Fruit fly (Drosophila melanogaster): Measurements from ENCODE around the gene eIF2A.

Gene eIF2A

DNA sequence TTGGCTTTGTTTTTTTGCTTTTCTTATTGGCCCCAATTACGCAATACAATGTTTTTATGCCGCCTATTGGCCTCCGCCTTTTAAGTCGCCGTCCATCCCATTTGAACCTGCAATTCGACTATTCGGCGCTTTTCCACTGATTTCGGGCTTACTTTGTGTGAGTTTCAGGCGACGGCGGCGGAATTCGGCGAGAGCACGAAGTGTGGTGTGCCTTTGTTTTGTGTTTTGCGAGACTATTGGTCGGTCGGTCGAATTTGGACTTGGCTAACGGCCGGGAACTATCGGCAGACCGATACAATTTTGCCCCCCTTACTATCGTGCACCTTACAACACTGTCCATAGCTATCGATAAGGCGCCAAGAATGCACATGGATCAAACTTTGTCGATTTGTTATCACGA, 16.5 kb downstream of the eIF2A start, which contains the start of gene P5CDh1 (continued):
- TF ChIP-seq gro (GFP tag; optimal IDR thresholded peaks at IDR 0.05): peak; percentile 54
- TF ChIP-seq knrl (GFP tag; IDR thresholded peaks at IDR 0.05; ENCODE audit: partially characterized antibody): peak; percentile 82
- peak; percentile 25; the same call in 1 of the 2 replicates for TF ChIP-seq CG6272 (GFP tag; IDR thresholded peaks at IDR 0.05)
- peak; percentile 6 for TF ChIP-seq CG1233 (GFP tag; optimal IDR thresholded peaks at IDR 0.05)
- TF ChIP-seq Dad (GFP tag; optimal IDR thresholded peaks at IDR 0.05): peak; percentile 30
- TF ChIP-seq sug (tag; optimal IDR thresholded peaks at IDR 0.05): peak; percentile 73
- no peak for TF ChIP-seq Lpt (GFP tag; optimal IDR thresholded peaks at IDR 0.05)
- TF ChIP-seq MBD-R2 (GFP tag; IDR thresholded peaks at IDR 0.05): peak; percentile 62
- TF ChIP-seq CG2712 (tag; optimal IDR thresholded peaks at IDR 0.05): peak; percentile 24
- TF ChIP-seq fd3F (GFP tag; optimal IDR thresholded peaks at IDR 0.05): no peak
- TF ChIP-seq CG10654 (GFP tag; optimal IDR thresholded peaks at IDR 0.05): peak; percentile 7
- TF ChIP-seq Ets97D (GFP tag; optimal IDR thresholded peaks at IDR 0.05): peak; percentile 86
- TF ChIP-seq Dip3 (GFP tag; optimal IDR thresholded peaks at IDR 0.05): peak; percentile 1
- peak; percentile 2 for TF ChIP-seq CG17359 (tag; optimal IDR thresholded peaks at IDR 0.05)
- TF ChIP-seq oc (tag; optimal IDR thresholded peaks at IDR 0.05): no peak
- peak; percentile 37 for TF ChIP-seq CHES-1-like (GFP tag; optimal IDR thresholded peaks at IDR 0.05)
- TF ChIP-seq Oaz (GFP tag; IDR thresholded peaks at IDR 0.05): no peak
- TF ChIP-seq vvl (GFP tag; IDR thresholded peaks at IDR 0.05): peak; percentile 52
- TF ChIP-seq cwo (GFP tag; optimal IDR thresholded peaks at IDR 0.05): peak; percentile 0
- TF ChIP-seq mirr (GFP tag; optimal IDR thresholded peaks at IDR 0.05): peak; percentile 3
- TF ChIP-seq ftz-f1 (GFP tag; optimal IDR thresholded peaks at IDR 0.05): peak; percentile 27
- TF ChIP-seq row (GFP tag; IDR thresholded peaks at IDR 0.05): peak; percentile 38; the same call in 2 of the 3 replicates
- TF ChIP-seq Max (GFP tag; optimal IDR thresholded peaks at IDR 0.05): no peak
- peak; percentile 49 for TF ChIP-seq zfh2 (GFP tag; optimal IDR thresholded peaks at IDR 0.05)
- peak; percentile 15; the same call in 1 of the 2 replicates for TF ChIP-seq ranshi (GFP tag; IDR thresholded peaks at IDR 0.05)
- TF ChIP-seq emc (GFP tag; optimal IDR thresholded peaks at IDR 0.05): no peak
- TF ChIP-seq phol (tag; optimal IDR thresholded peaks at IDR 0.05): peak; percentile 23
- peak; percentile 31 for TF ChIP-seq tx (GFP tag; optimal IDR thresholded peaks at IDR 0.05)
- TF ChIP-seq eve (GFP tag; optimal IDR thresholded peaks at IDR 0.05): no peak
- peak; percentile 62 for TF ChIP-seq CG13894 (tag; optimal IDR thresholded peaks at IDR 0.05)
- TF ChIP-seq Doc3 (GFP tag; IDR thresholded peaks at IDR 0.05; ENCODE audit: partially characterized antibody): peak; percentile 77
- TF ChIP-seq CG14014 (GFP tag; IDR thresholded peaks at IDR 0.05): peak; percentile 49; the same call in 1 of the 2 replicates
- TF ChIP-seq gfzf (GFP tag; optimal IDR thresholded peaks at IDR 0.05): peak; percentile 55
- no peak for TF ChIP-seq CG6813 (GFP tag; optimal IDR thresholded peaks at IDR 0.05)
- peak; percentile 86 for TF ChIP-seq BEAF-32 (GFP tag; optimal IDR thresholded peaks at IDR 0.05)
- peak; percentile 78 for TF ChIP-seq CG15514 (GFP tag; optimal IDR thresholded peaks at IDR 0.05)
- peak; percentile 95 for TF ChIP-seq CG13287 (GFP tag; IDR thresholded peaks at IDR 0.05; ENCODE audit: partially characterized antibody)
- peak; percentile 33 for TF ChIP-seq shn (GFP tag; optimal IDR thresholded peaks at IDR 0.05)
- TF ChIP-seq cad (GFP tag; optimal IDR thresholded peaks at IDR 0.05): no peak
- TF ChIP-seq E2f1 (GFP tag; IDR thresholded peaks at IDR 0.05): peak; percentile 48; the same call in 1 of the 2 replicates
- no peak for TF ChIP-seq CG7372 (GFP tag; IDR thresholded peaks at IDR 0.05)
- peak; percentile 29 for TF ChIP-seq CoRest (tag; optimal IDR thresholded peaks at IDR 0.05)
- no peak for TF ChIP-seq CG30431 (GFP tag; optimal IDR thresholded peaks at IDR 0.05)
- peak; percentile 37 for TF ChIP-seq CTCF (GFP tag; optimal IDR thresholded peaks at IDR 0.05)
- peak; percentile 81 for TF ChIP-seq Sry-δ (GFP tag; optimal IDR thresholded peaks at IDR 0.05)
- peak; percentile 18 for TF ChIP-seq luna (GFP tag; optimal IDR thresholded peaks at IDR 0.05)
- no peak for TF ChIP-seq tap (tag; optimal IDR thresholded peaks at IDR 0.05)
- TF ChIP-seq Drgx (GFP tag; IDR thresholded peaks at IDR 0.05): no peak; the same call in 1 of the 2 replicates
- TF ChIP-seq sqz (GFP tag; optimal IDR thresholded peaks at IDR 0.05): peak; percentile 72
- no peak for TF ChIP-seq CG11560 (tag; IDR thresholded peaks at IDR 0.05)
- TF ChIP-seq HmgD (GFP tag; optimal IDR thresholded peaks at IDR 0.05): peak; percentile 10
- TF ChIP-seq Hmr (GFP tag; optimal IDR thresholded peaks at IDR 0.05): peak; percentile 1
